Fruit fly (Drosophila melanogaster) whole organism, embryonic: ENCODE measurements around the gene Cyp4g15.
A peak's percentile ranks its signal among the peaks of the same experiment; 100 is the strongest.

Experiments used
- Antp ChIP-seq: fragments of 200-800 bp; sonication (Bioruptor generic); optimal IDR thresholded peaks from 3 replicates; lab custom pipeline; 2016; ENCODE audit warnings: missing biosample characterization, missing genetic modification characterization
- CG14441 ChIP-seq: fragments of 200-800 bp; sonication (Bioruptor generic); IDR thresholded peaks from 2 replicates; pipeline ENCODE4 v1.3.6; 2022; ENCODE audit warnings: missing biosample characterization, missing genetic modification characterization
- CG15011 ChIP-seq: fragments of 200-800 bp; sonication (Bioruptor generic); optimal IDR thresholded peaks from 3 replicates; lab custom pipeline; 2018; ENCODE audit warnings: missing biosample characterization, mild to moderate bottlenecking, missing genetic modification characterization
- CG15073 ChIP-seq: fragments of 200-800 bp; sonication (Bioruptor generic); optimal IDR thresholded peaks from 2 replicates; lab custom pipeline; 2016; ENCODE audit warnings: missing biosample characterization, missing genetic modification characterization
- CG15269 ChIP-seq: fragments of 200-800 bp; sonication (Bioruptor generic); optimal IDR thresholded peaks from 2 replicates; lab custom pipeline; 2018; ENCODE audit warnings: missing biosample characterization, mild to moderate bottlenecking, missing genetic modification characterization, moderate library complexity
- CG18599 ChIP-seq: fragments of 200-800 bp; sonication (Bioruptor generic); optimal IDR thresholded peaks from 3 replicates; lab custom pipeline; 2017; ENCODE audit warnings: missing biosample characterization, missing genetic modification characterization, mild to moderate bottlenecking, moderate library complexity, missing genetic modification reagents
- CG2199 ChIP-seq: fragments of 200-800 bp; sonication (Bioruptor generic); IDR thresholded peaks from 3 replicates; pipeline ENCODE4 v1.3.6; 2022; ENCODE audit warnings: missing biosample characterization, missing genetic modification characterization
- CG30431 ChIP-seq: fragments of 200-800 bp; sonication (Bioruptor generic); optimal IDR thresholded peaks from 2 replicates; lab custom pipeline; 2017; ENCODE audit warnings: missing biosample characterization, missing genetic modification characterization
- CG34376 ChIP-seq: fragments of 200-800 bp; sonication (Bioruptor generic); optimal IDR thresholded peaks from 2 replicates; lab custom pipeline; 2018; ENCODE audit warnings: missing biosample characterization, mild to moderate bottlenecking, missing genetic modification characterization
- CG43689 ChIP-seq: fragments of 200-800 bp; sonication (Bioruptor generic); IDR thresholded peaks from 2 replicates; pipeline ENCODE4 v1.3.6; 2022; ENCODE audit warnings: missing biosample characterization, missing genetic modification characterization
- CG6272 ChIP-seq: fragments of 200-800 bp; sonication (Bioruptor generic); IDR thresholded peaks from 2 replicates; pipeline ENCODE4 v1.3.6; 2022; ENCODE audit warnings: missing biosample characterization, missing genetic modification characterization
- CG6654 ChIP-seq: fragments of 200-800 bp; sonication (Bioruptor generic); optimal IDR thresholded peaks from 2 replicates; lab custom pipeline; 2017; ENCODE audit warnings: missing biosample characterization, mild to moderate bottlenecking, missing genetic modification characterization
- CG7963 ChIP-seq: fragments of 200-800 bp; sonication (Bioruptor generic); IDR thresholded peaks from 3 replicates; pipeline ENCODE4 v1.3.6; 2022; ENCODE audit warnings: missing biosample characterization, missing genetic modification characterization; ENCODE audit not compliant: partially characterized antibody
- CG9609 ChIP-seq: fragments of 200-800 bp; sonication (Bioruptor generic); optimal IDR thresholded peaks from 3 replicates; lab custom pipeline; 2016; ENCODE audit warnings: missing biosample characterization, missing genetic modification characterization
- Chrac-16 ChIP-seq: fragments of 200-800 bp; sonication (Bioruptor generic); optimal IDR thresholded peaks from 3 replicates; lab custom pipeline; 2016; ENCODE audit warnings: missing biosample characterization, missing genetic modification characterization
- MESR4 ChIP-seq: fragments of 200-800 bp; sonication (Bioruptor generic); optimal IDR thresholded peaks from 2 replicates; lab custom pipeline; 2018; ENCODE audit warnings: missing biosample characterization, mild to moderate bottlenecking, missing genetic modification characterization, moderate library complexity
- Mes4 ChIP-seq: fragments of 200-800 bp; sonication (Bioruptor generic); optimal IDR thresholded peaks from 2 replicates; lab custom pipeline; 2016; ENCODE audit warnings: missing biosample characterization, missing genetic modification characterization
- NFAT ChIP-seq: fragments of 200-800 bp; sonication (Bioruptor generic); IDR thresholded peaks from 2 replicates; pipeline ENCODE4 v1.3.6; 2022; ENCODE audit warnings: missing biosample characterization, missing genetic modification characterization
- NfI ChIP-seq: fragments of 200-800 bp; sonication (Bioruptor generic); optimal IDR thresholded peaks from 3 replicates; lab custom pipeline; 2018; ENCODE audit warnings: missing biosample characterization, mild to moderate bottlenecking, missing genetic modification characterization, moderate library complexity
- Oli ChIP-seq: fragments of 200-800 bp; sonication (Bioruptor generic); optimal IDR thresholded peaks from 2 replicates; lab custom pipeline; 2018; ENCODE audit warnings: missing biosample characterization, mild to moderate bottlenecking, missing genetic modification characterization, moderate library complexity
- PHDP ChIP-seq: fragments of 200-800 bp; sonication (Bioruptor generic); optimal IDR thresholded peaks from 3 replicates; lab custom pipeline; 2018; ENCODE audit warnings: missing biosample characterization, mild to moderate bottlenecking, missing genetic modification characterization, moderate library complexity
- Sox102F ChIP-seq: fragments of 200-800 bp; sonication (Bioruptor generic); optimal IDR thresholded peaks from 2 replicates; lab custom pipeline; 2018; ENCODE audit warnings: missing biosample characterization, mild to moderate bottlenecking, missing genetic modification characterization, moderate library complexity
- Sry-β ChIP-seq: fragments of 200-800 bp; sonication (Bioruptor generic); optimal IDR thresholded peaks from 2 replicates; lab custom pipeline; 2018; ENCODE audit warnings: missing biosample characterization, mild to moderate bottlenecking, missing genetic modification characterization, moderate library complexity
- Ssrp ChIP-seq: fragments of 200-800 bp; sonication (Bioruptor generic); optimal IDR thresholded peaks from 2 replicates; lab custom pipeline; 2018; ENCODE audit warnings: missing biosample characterization, mild to moderate bottlenecking, missing genetic modification characterization, moderate library complexity
- Trl ChIP-seq, 3 experiments: fragments of >200 bp in 2 of 3; fragments of 200-800 bp in 1 of 3; sonication (Bioruptor generic) in 1 of 3; optimal IDR thresholded peaks; 2 replicates in 1 of 3; 3 replicates in 2 of 3; lab custom pipeline; 2016 to 2017; ENCODE audit warnings: missing biosample characterization in 1 of 3, missing genetic modification characterization in 1 of 3
- Xrp1 ChIP-seq: fragments of 200-800 bp; sonication (Bioruptor generic); IDR thresholded peaks from 2 replicates; pipeline ENCODE4 v1.3.6; 2022; ENCODE audit warnings: missing biosample characterization, missing genetic modification characterization
- bab2 ChIP-seq: fragments of 200-800 bp; sonication (Bioruptor generic); optimal IDR thresholded peaks from 2 replicates; lab custom pipeline; 2016; ENCODE audit warnings: missing biosample characterization, missing genetic modification characterization
- btn ChIP-seq: fragments of 200-800 bp; sonication (Bioruptor generic); optimal IDR thresholded peaks from 2 replicates; lab custom pipeline; 2016; ENCODE audit warnings: missing biosample characterization, missing genetic modification characterization
- croc ChIP-seq: fragments of 200-800 bp; sonication (Bioruptor generic); conservative IDR thresholded peaks from 3 replicates; pipeline ENCODE4 v1.3.6; 2022; ENCODE audit warnings: missing biosample characterization, missing genetic modification characterization
- cwo ChIP-seq: fragments of 200-800 bp; sonication (Bioruptor generic); optimal IDR thresholded peaks from 3 replicates; lab custom pipeline; 2017; ENCODE audit warnings: missing biosample characterization, missing genetic modification characterization, mild to moderate bottlenecking, moderate library complexity, missing genetic modification reagents
- esg ChIP-seq: fragments of 200-800 bp; sonication (Bioruptor generic); conservative IDR thresholded peaks from 2 replicates; pipeline ENCODE4 v1.3.6; 2022; ENCODE audit warnings: missing biosample characterization, missing genetic modification characterization
- grau ChIP-seq: fragments of 200-800 bp; optimal IDR thresholded peaks from 3 replicates; lab custom pipeline; 2019; ENCODE audit warnings: missing biosample characterization, mild to moderate bottlenecking, missing genetic modification characterization, moderate library complexity
- gsb ChIP-seq: fragments of 200-800 bp; sonication (Bioruptor generic); IDR thresholded peaks from 2 replicates; pipeline ENCODE4 v1.3.6; 2022; ENCODE audit warnings: missing biosample characterization, missing genetic modification characterization
- gt ChIP-seq: fragments of 200-800 bp; sonication (Bioruptor generic); IDR thresholded peaks from 2 replicates; pipeline ENCODE4 v1.3.6; 2022; ENCODE audit warnings: missing biosample characterization, missing genetic modification characterization
- ham ChIP-seq: fragments of 200-800 bp; sonication (Bioruptor generic); IDR thresholded peaks from 2 replicates; pipeline ENCODE4 v1.3.6; 2022; ENCODE audit warnings: missing biosample characterization, missing genetic modification characterization
- lbe ChIP-seq: fragments of 200-800 bp; sonication (Bioruptor generic); optimal IDR thresholded peaks from 2 replicates; lab custom pipeline; 2016; ENCODE audit warnings: missing biosample characterization, mild to moderate bottlenecking, missing genetic modification characterization
- lilli ChIP-seq: fragments of 200-800 bp; sonication (Bioruptor generic); optimal IDR thresholded peaks from 3 replicates; lab custom pipeline; 2016; ENCODE audit warnings: missing biosample characterization, missing genetic modification characterization
- nerfin-1 ChIP-seq: fragments of 200-800 bp; sonication (Bioruptor generic); optimal IDR thresholded peaks from 3 replicates; lab custom pipeline; 2019; ENCODE audit warnings: missing biosample characterization, mild to moderate bottlenecking, missing genetic modification characterization, moderate library complexity
- oc ChIP-seq: fragments of 200-800 bp; sonication (Bioruptor generic); optimal IDR thresholded peaks from 2 replicates; lab custom pipeline; 2018; ENCODE audit warnings: missing biosample characterization, mild to moderate bottlenecking, missing genetic modification characterization, moderate library complexity
- org-1 ChIP-seq: fragments of 200-800 bp; sonication (Bioruptor generic); optimal IDR thresholded peaks from 2 replicates; lab custom pipeline; 2017; ENCODE audit warnings: missing biosample characterization, missing genetic modification characterization
- pb ChIP-seq: fragments of 200-800 bp; sonication (Bioruptor generic); optimal IDR thresholded peaks from 3 replicates; lab custom pipeline; 2016; ENCODE audit warnings: missing biosample characterization, missing genetic modification characterization
- pho ChIP-seq: fragments of 200-800 bp; sonication (Bioruptor generic); optimal IDR thresholded peaks from 2 replicates; lab custom pipeline; 2016; ENCODE audit warnings: missing biosample characterization, missing genetic modification characterization
- pnt ChIP-seq: fragments of 200-800 bp; sonication (Bioruptor generic); optimal IDR thresholded peaks from 3 replicates; lab custom pipeline; 2016; ENCODE audit warnings: missing biosample characterization, missing genetic modification characterization
- prd ChIP-seq, 3 experiments: fragments of >200 bp in 2 of 3; fragments of 200-800 bp in 1 of 3; sonication (Bioruptor generic) in 1 of 3; optimal IDR thresholded peaks in 2 of 3; IDR thresholded peaks in 1 of 3; 2 replicates in 2 of 3; 3 replicates in 1 of 3; pipeline versions ENCODE4 v1.3.6 to Lab custom; 2017 to 2022; ENCODE audit warnings: missing biosample characterization in 1 of 3, missing genetic modification characterization in 1 of 3
- pum ChIP-seq: fragments of 200-800 bp; sonication (Bioruptor generic); optimal IDR thresholded peaks from 2 replicates; lab custom pipeline; 2016; ENCODE audit warnings: missing biosample characterization, missing genetic modification characterization
- salm ChIP-seq: fragments of 200-800 bp; sonication (Bioruptor generic); optimal IDR thresholded peaks from 2 replicates; lab custom pipeline; 2018; ENCODE audit warnings: missing biosample characterization, mild to moderate bottlenecking, missing genetic modification characterization
- sim ChIP-seq: fragments of 200-800 bp; sonication (Bioruptor generic); IDR thresholded peaks from 2 replicates; pipeline ENCODE4 v1.3.6; 2022; ENCODE audit warnings: missing biosample characterization, missing genetic modification characterization
- ssp ChIP-seq: fragments of 200-800 bp; sonication (Bioruptor generic); IDR thresholded peaks from 2 replicates; pipeline ENCODE4 v1.3.6; 2022; ENCODE audit warnings: missing biosample characterization, missing genetic modification characterization
- tin ChIP-seq: fragments of 200-800 bp; sonication (Bioruptor generic); optimal IDR thresholded peaks from 3 replicates; lab custom pipeline; 2016; ENCODE audit warnings: missing biosample characterization, missing genetic modification characterization
- trem ChIP-seq: fragments of 200-800 bp; optimal IDR thresholded peaks from 3 replicates; lab custom pipeline; 2019; ENCODE audit warnings: missing biosample characterization, mild to moderate bottlenecking, missing genetic modification characterization, moderate library complexity

Cyp4g15 gene

DNA sequence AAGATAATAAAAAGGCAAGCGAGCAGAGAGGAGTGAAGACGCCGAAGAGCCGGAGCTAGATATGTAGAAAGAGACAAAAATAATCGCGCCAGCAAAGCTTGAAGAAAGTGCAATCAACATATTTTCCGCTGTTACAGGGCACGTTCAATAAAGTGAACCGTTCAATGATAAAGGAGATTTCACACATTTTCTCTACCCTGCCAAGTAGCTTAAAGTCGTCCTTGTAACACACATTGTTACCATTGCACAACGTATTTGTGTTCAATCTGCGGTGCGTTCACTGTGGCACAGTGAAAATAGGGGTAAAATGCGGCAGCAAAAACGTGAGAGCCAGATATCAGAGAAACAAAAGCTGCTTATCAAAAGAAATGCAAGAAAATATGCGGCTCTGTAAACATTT lies 22.6 kb downstream of the Cyp4g15 start (continued):
- peak; percentile 10 for TF ChIP-seq CG15269 (tag; lab: Kevin White, UChicago)
- TF ChIP-seq CG43689 (GFP tag; lab: Robert Waterston, UW): no peak
- no peak for TF ChIP-seq Sry-β
- TF ChIP-seq CG34376 (GFP tag; lab: Kevin White, UChicago): no peak
- peak; percentile 16; the same call in 1 of the 2 replicates for TF ChIP-seq ssp
- peak; percentile 34 for TF ChIP-seq Ssrp (tag; lab: Kevin White, UChicago)
- peak; percentile 35 for TF ChIP-seq Mes4 (GFP tag; lab: Kevin White, UChicago)
- no peak for TF ChIP-seq CG6272
- TF ChIP-seq oc (tag; lab: Kevin White, UChicago): peak; percentile 62
- TF ChIP-seq CG2199 (GFP tag; lab: Robert Waterston, UW): 0 out of 3 replicates have a peak, but pooled peaks have one; percentile 44
- TF ChIP-seq trem (tag; lab: Kevin White, UChicago): no peak
- TF ChIP-seq org-1 (GFP tag; lab: Kevin White, UChicago): peak; percentile 19
- no peak for TF ChIP-seq sim (GFP tag; lab: Robert Waterston, UW)
- no peak for TF ChIP-seq pho
- no peak for TF ChIP-seq Chrac-16
- peak; percentile 27 for TF ChIP-seq CG9609 (GFP tag; lab: Kevin White, UChicago)
- TF ChIP-seq MESR4 (GFP tag; lab: Kevin White, UChicago): no peak
- TF ChIP-seq btn: no peak
- TF ChIP-seq CG6654: peak; percentile 15
- TF ChIP-seq pnt (GFP tag; lab: Kevin White, UChicago): peak; percentile 59
- no peak for TF ChIP-seq prd (optimal IDR thresholded peaks at IDR 0.05; lab: Kevin White, UChicago)
- TF ChIP-seq prd (GFP tag; IDR thresholded peaks at IDR 0.05; lab: Robert Waterston, UW): peak; percentile 62; the same call in 2 of the 3 replicates
- TF ChIP-seq pb (GFP tag; lab: Kevin White, UChicago): peak; percentile 37
- no peak for TF ChIP-seq gsb (GFP tag; lab: Robert Waterston, UW)
- peak; percentile 39 for TF ChIP-seq lbe (GFP tag; lab: Kevin White, UChicago)
- peak; percentile 33 for TF ChIP-seq CG18599 (GFP tag; lab: Kevin White, UChicago)
- TF ChIP-seq ham (GFP tag; lab: Robert Waterston, UW): no peak
- no peak for TF ChIP-seq Trl (optimal IDR thresholded peaks at IDR 0.05; lab: Kevin White, UChicago)
- peak; percentile 53 for TF ChIP-seq Trl (GFP tag; optimal IDR thresholded peaks at IDR 0.05; lab: Kevin White, UChicago)
- peak; percentile 61 for TF ChIP-seq CG14441 (GFP tag; lab: Robert Waterston, UW)
- TF ChIP-seq CG15011 (GFP tag; lab: Kevin White, UChicago): no peak
- no peak for TF ChIP-seq nerfin-1 (tag; lab: Kevin White, UChicago)
- peak; percentile 75 for TF ChIP-seq Sox102F
- no peak for TF ChIP-seq CG15073
- peak; percentile 31 for TF ChIP-seq pum
- no peak for TF ChIP-seq NFAT (GFP tag; lab: Robert Waterston, UW)
- no peak for TF ChIP-seq gt (GFP tag; lab: Robert Waterston, UW)
- TF ChIP-seq cwo (GFP tag; lab: Kevin White, UChicago): no peak
- TF ChIP-seq esg: 0 out of 2 replicates have a peak, but pooled peaks have one; percentile 13
- TF ChIP-seq lilli (GFP tag; lab: Kevin White, UChicago): peak; percentile 38
- peak; percentile 42 for TF ChIP-seq tin (GFP tag; lab: Kevin White, UChicago)
- TF ChIP-seq grau (tag; lab: Kevin White, UChicago): peak; percentile 86
- TF ChIP-seq Antp: peak; percentile 59
- no peak for TF ChIP-seq CG7963 (GFP tag; lab: Robert Waterston, UW)
- no peak; the same call in 2 of the 3 replicates for TF ChIP-seq croc (GFP tag; lab: Robert Waterston, UW)
- no peak for TF ChIP-seq CG30431
- TF ChIP-seq NfI (GFP tag; lab: Kevin White, UChicago): peak; percentile 45
- peak; percentile 53 for TF ChIP-seq bab2
- peak; percentile 15 for TF ChIP-seq PHDP
- TF ChIP-seq salm (tag; lab: Kevin White, UChicago): no peak
- peak; percentile 40 for TF ChIP-seq Oli (tag; lab: Kevin White, UChicago)
- peak; percentile 63; the same call in 1 of the 2 replicates for TF ChIP-seq Xrp1 (GFP tag; lab: Robert Waterston, UW)
